Worm (Caenorhabditis elegans): ENCODE data around the gene F12A10.8.

- TF ChIP-seq him-1 (tag; optimal IDR thresholded peaks at IDR 0.05) (no peak), dao-5 (tag; optimal IDR thresholded peaks at IDR 0.05) (no peak), W03F9.2 (tag; optimal IDR thresholded peaks at IDR 0.05) (no peak)
Observed at ce11 chrII:5515542-5515941, 14.7 kb upstream of the F12A10.8 start, which contains the start of gene ZK177.3.
